Worm (Caenorhabditis elegans) whole organism, L3 larva: ENCODE results near the gene ift-81.

ENCODE experiments used
- R02D3.7 ChIP-seq: fragments of 150-350 bp; optimal IDR thresholded peaks from 2 replicates; lab custom pipeline; 2014; ENCODE audit warnings: missing biosample characterization, missing genetic modification characterization
- ZK546.5 ChIP-seq: sonication (generic microtip); optimal IDR thresholded peaks from 2 replicates; lab custom pipeline; 2017; ENCODE audit warnings: missing biosample characterization, missing genetic modification characterization
- ama-1 ChIP-seq: fragments of 150-350 bp; optimal IDR thresholded peaks from 2 replicates; lab custom pipeline; 2018
- ceh-16 ChIP-seq: sonication (generic microtip); optimal IDR thresholded peaks from 2 replicates; lab custom pipeline; 2017; ENCODE audit warnings: missing biosample characterization, missing genetic modification characterization
- ceh-28 ChIP-seq: fragments of 150-350 bp; optimal IDR thresholded peaks from 2 replicates; lab custom pipeline; 2014; ENCODE audit warnings: missing biosample characterization, missing genetic modification reagents, missing genetic modification characterization
- ceh-9 ChIP-seq: sonication (generic microtip); optimal IDR thresholded peaks from 2 replicates; lab custom pipeline; 2018; ENCODE audit warnings: missing biosample characterization, missing genetic modification characterization
- egl-5 ChIP-seq: fragments of 150-350 bp; optimal IDR thresholded peaks from 2 replicates; lab custom pipeline; 2017; ENCODE audit warnings: missing biosample characterization, missing genetic modification reagents, missing genetic modification characterization, inconsistent platforms
- elt-1 ChIP-seq: fragments of 150-350 bp; optimal IDR thresholded peaks from 2 replicates; lab custom pipeline; 2014; ENCODE audit warnings: missing biosample characterization, missing genetic modification characterization
- elt-2 ChIP-seq: sonication (generic microtip); optimal IDR thresholded peaks from 2 replicates; lab custom pipeline; 2016; ENCODE audit warnings: missing genetic modification reagents, mild to moderate bottlenecking, missing genetic modification characterization, missing compliant biosample characterization
- eor-1 ChIP-seq, 2 experiments: fragments of 150-350 bp; optimal IDR thresholded peaks; 2 replicates each; lab custom pipeline; 2014 to 2018; ENCODE audit warnings: missing biosample characterization in 2 of 2, missing genetic modification characterization in 2 of 2
- fkh-2 ChIP-seq: fragments of 150-350 bp; optimal IDR thresholded peaks from 2 replicates; lab custom pipeline; 2014; ENCODE audit warnings: missing biosample characterization, missing genetic modification reagents, missing genetic modification characterization
- hmg-11 ChIP-seq: sonication (generic microtip); optimal IDR thresholded peaks from 2 replicates; lab custom pipeline; 2016; ENCODE audit warnings: missing genetic modification characterization, missing compliant biosample characterization
- lin-15B ChIP-seq: fragments of 150-350 bp; optimal IDR thresholded peaks from 2 replicates; lab custom pipeline; 2014; ENCODE audit warnings: missing biosample characterization, missing genetic modification characterization
- lin-39 ChIP-seq: fragments of 150-350 bp; optimal IDR thresholded peaks from 2 replicates; lab custom pipeline; 2018; ENCODE audit warnings: missing biosample characterization, missing genetic modification reagents, missing genetic modification characterization
- lsy-12 ChIP-seq: sonication (generic microtip); optimal IDR thresholded peaks from 2 replicates; lab custom pipeline; 2016; ENCODE audit warnings: mild to moderate bottlenecking, missing genetic modification characterization, missing compliant biosample characterization
- mdl-1 ChIP-seq: fragments of 150-350 bp; optimal IDR thresholded peaks from 2 replicates; lab custom pipeline; 2014; ENCODE audit warnings: missing biosample characterization, missing genetic modification characterization
- nfya-1 ChIP-seq: sonication (generic microtip); optimal IDR thresholded peaks from 2 replicates; lab custom pipeline; 2017; ENCODE audit warnings: missing genetic modification characterization, mild to moderate bottlenecking, missing compliant biosample characterization, antibody characterized with exemption, moderate library complexity; ENCODE audit not compliant: insufficient read depth
- nhr-11 ChIP-seq: fragments of 150-350 bp; optimal IDR thresholded peaks from 2 replicates; lab custom pipeline; 2014; ENCODE audit warnings: missing biosample characterization, missing genetic modification characterization
- nhr-12 ChIP-seq: fragments of 150-350 bp; optimal IDR thresholded peaks from 2 replicates; lab custom pipeline; 2014; ENCODE audit warnings: missing biosample characterization, missing genetic modification characterization
- nhr-23 ChIP-seq: fragments of 150-350 bp; optimal IDR thresholded peaks from 2 replicates; lab custom pipeline; 2014; ENCODE audit warnings: missing biosample characterization, missing genetic modification reagents, missing genetic modification characterization
- nhr-237 ChIP-seq: fragments of 150-350 bp; optimal IDR thresholded peaks from 2 replicates; lab custom pipeline; 2014; ENCODE audit warnings: missing biosample characterization, missing genetic modification characterization
- nhr-77 ChIP-seq: fragments of 150-350 bp; optimal IDR thresholded peaks from 2 replicates; lab custom pipeline; 2014; ENCODE audit warnings: missing biosample characterization, missing genetic modification characterization
- pha-4 ChIP-seq: fragments of 150-350 bp; optimal IDR thresholded peaks from 2 replicates; lab custom pipeline; 2014; ENCODE audit warnings: missing biosample characterization, missing genetic modification reagents, missing genetic modification characterization
- pqm-1 ChIP-seq: fragments of 150-350 bp; optimal IDR thresholded peaks from 2 replicates; lab custom pipeline; 2017; ENCODE audit warnings: missing biosample characterization, missing genetic modification characterization, inconsistent platforms
- sea-2 ChIP-seq: fragments of 150-350 bp; sonication (generic microtip); optimal IDR thresholded peaks from 4 replicates; lab custom pipeline; 2014; ENCODE audit warnings: missing biosample characterization, missing genetic modification reagents, missing genetic modification characterization
- skn-1 ChIP-seq: fragments of 150-350 bp; optimal IDR thresholded peaks from 2 replicates; lab custom pipeline; 2014; ENCODE audit warnings: missing biosample characterization, missing genetic modification characterization
- snpc-4 ChIP-seq: fragments of 150-350 bp; optimal IDR thresholded peaks from 2 replicates; lab custom pipeline; 2014; ENCODE audit warnings: missing biosample characterization, missing genetic modification characterization
- tbx-2 ChIP-seq: sonication (generic microtip); optimal IDR thresholded peaks from 2 replicates; lab custom pipeline; 2016; ENCODE audit warnings: mild to moderate bottlenecking, missing genetic modification characterization, missing compliant biosample characterization
- unc-39 ChIP-seq: sonication (generic microtip); optimal IDR thresholded peaks from 4 replicates; lab custom pipeline; 2017; ENCODE audit warnings: missing biosample characterization, missing genetic modification characterization
- unc-62 ChIP-seq: fragments of 150-350 bp; sonication (generic microtip); optimal IDR thresholded peaks from 4 replicates; lab custom pipeline; 2014; ENCODE audit warnings: missing biosample characterization, missing genetic modification reagents, missing genetic modification characterization
- zag-1 ChIP-seq: fragments of 150-350 bp; optimal IDR thresholded peaks from 2 replicates; lab custom pipeline; 2014; ENCODE audit warnings: missing biosample characterization, missing genetic modification characterization
- ztf-4 ChIP-seq: fragments of 150-350 bp; optimal IDR thresholded peaks from 2 replicates; lab custom pipeline; 2014; ENCODE audit warnings: missing biosample characterization, missing genetic modification characterization

Gene ift-81

ce11 chrX:5297942-5298611, at the start of gene ift-81:
ift-81 (plus strand) TSS chrX:5298561.
- TF ChIP-seq fkh-2 (tag; lab: Kevin White, UChicago) (no peak), ZK546.5 (tag; lab: Kevin White, UChicago) (no peak), nfya-1 (tag; lab: Kevin White, UChicago) (peak; percentile 59), ama-1 (no peak), nhr-12 (no peak), tbx-2 (peak; percentile 26), pha-4 (peak; percentile 68), hmg-11 (tag; lab: Kevin White, UChicago) (peak; percentile 60), ceh-28 (tag; lab: Kevin White, UChicago) (no peak), lin-39 (tag; lab: Kevin White, UChicago) (peak; percentile 62)

- no peak for TF ChIP-seq unc-62
- no peak for TF ChIP-seq pqm-1 (tag; lab: Kevin White, UChicago)
- TF ChIP-seq lin-15B, result no peak
- no peak for TF ChIP-seq nhr-237 (tag; lab: Kevin White, UChicago)
- TF ChIP-seq egl-5 (tag; lab: Kevin White, UChicago), result no peak
- TF ChIP-seq fkh-2 (tag; lab: Kevin White, UChicago), result no peak
- no peak for TF ChIP-seq R02D3.7 (tag; lab: Kevin White, UChicago)
- TF ChIP-seq nhr-77 (tag; lab: Kevin White, UChicago), result no peak
- TF ChIP-seq skn-1 (tag; lab: Kevin White, UChicago), result no peak
- TF ChIP-seq nfya-1 (tag; lab: Kevin White, UChicago), result no peak
- no peak for TF ChIP-seq ZK546.5 (tag; lab: Kevin White, UChicago)
- TF ChIP-seq zag-1, result no peak
- no peak for TF ChIP-seq tbx-2
- TF ChIP-seq mdl-1 (tag; lab: Kevin White, UChicago), result no peak
Measured at ce11 chrX:5248754-5249153, 49.6 kb upstream of the ift-81 start.

- no peak for TF ChIP-seq nhr-237 (tag; lab: Kevin White, UChicago)
- no peak for TF ChIP-seq sea-2
- no peak for TF ChIP-seq elt-1
- TF ChIP-seq ceh-28 (tag; lab: Kevin White, UChicago), result no peak
Measured at ce11 chrX:5249603-5250002, 48.8 kb upstream of the ift-81 start, which contains the start of gene Y34B4A.10. Y34B4A.10 (plus strand) TSS chrX:5249903.

ce11 chrX:5252798-5253197, 45.6 kb upstream of the ift-81 start, which contains the start of gene nspg-14:
nspg-14 (plus strand) TSS chrX:5253047.
- peak; percentile 72 for TF ChIP-seq pqm-1 (tag; lab: Kevin White, UChicago)
- peak; percentile 32 for TF ChIP-seq pha-4
- no peak for TF ChIP-seq mdl-1 (tag; lab: Kevin White, UChicago)
- peak; percentile 84 for TF ChIP-seq elt-2 (tag; lab: Kevin White, UChicago)

- no peak for TF ChIP-seq unc-39 (tag; lab: Kevin White, UChicago)
- TF ChIP-seq ceh-9 (tag; lab: Kevin White, UChicago), result no peak
- no peak for TF ChIP-seq ceh-28 (tag; lab: Kevin White, UChicago)
- no peak for TF ChIP-seq lin-39 (tag; lab: Kevin White, UChicago)
- no peak for TF ChIP-seq nhr-77 (tag; lab: Kevin White, UChicago)
- no peak for TF ChIP-seq nhr-23 (tag; lab: Kevin White, UChicago)
- TF ChIP-seq eor-1 (tag; optimal IDR thresholded peaks at IDR 0.05; lab: Kevin White, UChicago), result no peak
- no peak for TF ChIP-seq fkh-2 (tag; lab: Kevin White, UChicago)
- no peak for TF ChIP-seq lsy-12
- TF ChIP-seq ztf-4 (tag; lab: Kevin White, UChicago), result no peak
- TF ChIP-seq ceh-16 (tag; lab: Kevin White, UChicago), result no peak
- TF ChIP-seq nhr-11 (tag; lab: Kevin White, UChicago), result no peak
- TF ChIP-seq pha-4, result no peak
- TF ChIP-seq zag-1, result no peak
- no peak for TF ChIP-seq elt-1
Measured at ce11 chrX:5254894-5255293, 43.5 kb upstream of the ift-81 start, which contains the start of gene nspg-13. nspg-13 (plus strand) TSS chrX:5255194.

ce11 chrX:5255320-5255719, 43.0 kb upstream of the ift-81 start:
- TF ChIP-seq elt-2 (tag; lab: Kevin White, UChicago) (peak; percentile 73), snpc-4 (tag; lab: Kevin White, UChicago) (no peak), unc-39 (tag; lab: Kevin White, UChicago) (no peak), hmg-11 (tag; lab: Kevin White, UChicago) (no peak)
- TF ChIP-seq, all 47 proteins: peak for 1
